Worm (Caenorhabditis elegans): ENCODE results near the gene irld-48.

ce11 chrII:2940747-2941146 lies 15.1 kb upstream of the irld-48 start, which contains the start of gene irld-66:
- TF ChIP-seq ceh-82 (tag; optimal IDR thresholded peaks at IDR 0.05) = no peak
- no peak for TF ChIP-seq mxl-3 (GFP tag; optimal IDR thresholded peaks at IDR 0.05)
- TF ChIP-seq fkh-10 (GFP tag; optimal IDR thresholded peaks at IDR 0.05) = no peak
- no peak for TF ChIP-seq D1046.2 (GFP tag; IDR thresholded peaks at IDR 0.05)
- no peak for TF ChIP-seq ama-1 (optimal IDR thresholded peaks at IDR 0.05)
- TF ChIP-seq mdl-1 (tag; optimal IDR thresholded peaks at IDR 0.05) = no peak
- TF ChIP-seq aly-2 (tag; optimal IDR thresholded peaks at IDR 0.05) = no peak
- TF ChIP-seq rbr-2 (tag; optimal IDR thresholded peaks at IDR 0.05) = no peak
- no peak for TF ChIP-seq ztf-11 (tag; optimal IDR thresholded peaks at IDR 0.05)
- TF ChIP-seq tra-1 (GFP tag; IDR thresholded peaks at IDR 0.05) = no peak
- TF ChIP-seq unc-62 (GFP tag; optimal IDR thresholded peaks at IDR 0.05 in 1 of 2) = no peak
- no peak for TF ChIP-seq unc-62 (tag; optimal IDR thresholded peaks at IDR 0.05)

Data from whole organism, L4 larva.